Fruit fly (Drosophila melanogaster) whole organism, prepupa: ENCODE measurements around the gene Grip71.
A peak's percentile ranks its signal among the peaks of the same experiment; 100 is the strongest.

Source experiments
- Blimp-1 ChIP-seq: fragments of 200-800 bp; sonication (Bioruptor generic); optimal IDR thresholded peaks from 3 replicates; lab custom pipeline; 2017; ENCODE audit warnings: missing biosample characterization, missing genetic modification characterization, mild to moderate bottlenecking, moderate library complexity, missing genetic modification reagents
- CG10631 ChIP-seq: fragments of 200-800 bp; sonication (Bioruptor generic); optimal IDR thresholded peaks from 2 replicates; lab custom pipeline; 2016; ENCODE audit warnings: missing biosample characterization, missing genetic modification characterization
- CG10669 ChIP-seq: fragments of 200-800 bp; sonication (Bioruptor generic); optimal IDR thresholded peaks from 3 replicates; lab custom pipeline; 2018; ENCODE audit warnings: missing biosample characterization, mild to moderate bottlenecking, missing genetic modification characterization, moderate library complexity
- CG11294 ChIP-seq: fragments of 200-800 bp; sonication (Bioruptor generic); IDR thresholded peaks from 2 replicates; pipeline ENCODE4 v1.3.6; 2022; ENCODE audit warnings: missing biosample characterization, missing genetic modification characterization
- CG11762 ChIP-seq: fragments of 200-800 bp; sonication (Bioruptor generic); optimal IDR thresholded peaks from 3 replicates; lab custom pipeline; 2016; ENCODE audit warnings: missing biosample characterization, missing genetic modification characterization; ENCODE audit not compliant: insufficient read depth
- CG11902 ChIP-seq: fragments of 200-800 bp; sonication (Bioruptor generic); optimal IDR thresholded peaks from 3 replicates; lab custom pipeline; 2016; ENCODE audit warnings: missing biosample characterization, missing genetic modification characterization
- CG1621 ChIP-seq: fragments of 200-800 bp; sonication (Bioruptor generic); optimal IDR thresholded peaks from 3 replicates; lab custom pipeline; 2018; ENCODE audit warnings: missing biosample characterization, mild to moderate bottlenecking, missing genetic modification characterization
- CG16779 ChIP-seq: fragments of 200-800 bp; sonication (Bioruptor generic); optimal IDR thresholded peaks from 3 replicates; lab custom pipeline; 2017; ENCODE audit warnings: missing biosample characterization, mild to moderate bottlenecking, missing genetic modification characterization
- CG32006 ChIP-seq: fragments of 200-800 bp; sonication (Bioruptor generic); optimal IDR thresholded peaks from 3 replicates; lab custom pipeline; 2017; ENCODE audit warnings: missing biosample characterization, mild to moderate bottlenecking, missing genetic modification characterization
- CG34406 ChIP-seq: fragments of 200-800 bp; sonication (Bioruptor generic); optimal IDR thresholded peaks from 3 replicates; lab custom pipeline; 2016; ENCODE audit warnings: missing biosample characterization, missing genetic modification characterization
- CG3919 ChIP-seq: fragments of 200-800 bp; sonication (Bioruptor generic); optimal IDR thresholded peaks from 3 replicates; lab custom pipeline; 2016; ENCODE audit warnings: missing biosample characterization, missing genetic modification characterization
- CG4318 ChIP-seq: fragments of 200-800 bp; sonication (Bioruptor generic); optimal IDR thresholded peaks from 3 replicates; lab custom pipeline; 2017; ENCODE audit warnings: missing biosample characterization, mild to moderate bottlenecking, missing genetic modification characterization
- CG6163 ChIP-seq: fragments of 200-800 bp; sonication (Bioruptor generic); IDR thresholded peaks from 3 replicates; pipeline ENCODE4 v1.3.6; 2022; ENCODE audit warnings: missing biosample characterization, missing genetic modification characterization
- CG6792 ChIP-seq: fragments of 200-800 bp; sonication (Bioruptor generic); optimal IDR thresholded peaks from 3 replicates; lab custom pipeline; 2016; ENCODE audit warnings: missing biosample characterization, missing genetic modification characterization
- CG6854 ChIP-seq: fragments of 200-800 bp; sonication (Bioruptor generic); optimal IDR thresholded peaks from 2 replicates; lab custom pipeline; 2017; ENCODE audit warnings: missing biosample characterization, mild to moderate bottlenecking, missing genetic modification characterization
- CG7368 ChIP-seq: fragments of 200-800 bp; sonication (Bioruptor generic); optimal IDR thresholded peaks from 3 replicates; lab custom pipeline; 2016; ENCODE audit warnings: missing biosample characterization, missing genetic modification characterization
- CG8119 ChIP-seq: fragments of 200-800 bp; sonication (Bioruptor generic); IDR thresholded peaks from 3 replicates; pipeline ENCODE4 v1.3.6; 2022; ENCODE audit warnings: missing biosample characterization, missing genetic modification characterization
- CG8632 ChIP-seq: fragments of 200-800 bp; sonication (Bioruptor generic); optimal IDR thresholded peaks from 3 replicates; lab custom pipeline; 2016; ENCODE audit warnings: missing biosample characterization, missing genetic modification characterization
- CG9139 ChIP-seq: fragments of 200-800 bp; sonication (Bioruptor generic); optimal IDR thresholded peaks from 3 replicates; lab custom pipeline; 2017; ENCODE audit warnings: missing biosample characterization, mild to moderate bottlenecking, missing genetic modification characterization
- Eip75B ChIP-seq: fragments of 200-800 bp; sonication (Bioruptor generic); optimal IDR thresholded peaks from 3 replicates; lab custom pipeline; 2016; ENCODE audit warnings: missing biosample characterization, missing genetic modification characterization
- Eip78C ChIP-seq: fragments of 200-800 bp; sonication (Bioruptor generic); peaks from one replicate; lab custom pipeline; 2016; ENCODE audit warnings: missing biosample characterization, missing genetic modification characterization
- Ets21C ChIP-seq: fragments of 200-800 bp; sonication (Bioruptor generic); optimal IDR thresholded peaks from 3 replicates; lab custom pipeline; 2016; ENCODE audit warnings: missing biosample characterization, missing genetic modification characterization
- Gug ChIP-seq: fragments of 200-800 bp; sonication (Bioruptor generic); IDR thresholded peaks from 2 replicates; pipeline ENCODE4 v1.3.6; 2022; ENCODE audit warnings: missing biosample characterization, missing genetic modification characterization
- Hr38 ChIP-seq: sonication (Bioruptor generic); optimal IDR thresholded peaks from 2 replicates; lab custom pipeline; 2016; ENCODE audit warnings: missing biosample characterization, missing genetic modification characterization
- Hr4 ChIP-seq: fragments of 200-800 bp; sonication (Bioruptor generic); optimal IDR thresholded peaks from 3 replicates; lab custom pipeline; 2016; ENCODE audit warnings: missing biosample characterization, missing genetic modification characterization
- Lpt ChIP-seq: fragments of 200-800 bp; sonication (Bioruptor generic); optimal IDR thresholded peaks from 3 replicates; lab custom pipeline; 2016; ENCODE audit warnings: missing biosample characterization, missing genetic modification characterization
- Met ChIP-seq: fragments of 200-800 bp; sonication (Bioruptor generic); optimal IDR thresholded peaks from 3 replicates; lab custom pipeline; 2016; ENCODE audit warnings: missing biosample characterization, missing genetic modification characterization
- OdsH ChIP-seq: fragments of 200-800 bp; sonication (Bioruptor generic); optimal IDR thresholded peaks from 3 replicates; lab custom pipeline; 2016; ENCODE audit warnings: missing biosample characterization, missing genetic modification characterization
- Smox ChIP-seq: fragments of 200-800 bp; sonication (Bioruptor generic); optimal IDR thresholded peaks from 3 replicates; lab custom pipeline; 2016; ENCODE audit warnings: missing biosample characterization, missing genetic modification characterization
- Sox102F ChIP-seq: fragments of 200-800 bp; sonication (Bioruptor generic); optimal IDR thresholded peaks from 2 replicates; lab custom pipeline; 2016; ENCODE audit warnings: missing biosample characterization, mild to moderate bottlenecking, missing genetic modification characterization
- Sox15 ChIP-seq: fragments of 200-800 bp; sonication (Bioruptor generic); optimal IDR thresholded peaks from 3 replicates; lab custom pipeline; 2016; ENCODE audit warnings: missing biosample characterization, missing genetic modification characterization
- achi ChIP-seq: fragments of 200-800 bp; sonication (Bioruptor generic); optimal IDR thresholded peaks from 3 replicates; lab custom pipeline; 2016; ENCODE audit warnings: missing biosample characterization, missing genetic modification characterization
- acj6 ChIP-seq: fragments of 200-800 bp; sonication (Bioruptor generic); optimal IDR thresholded peaks from 3 replicates; lab custom pipeline; 2016; ENCODE audit warnings: missing biosample characterization, missing genetic modification characterization
- dac ChIP-seq: fragments of 200-800 bp; sonication (Bioruptor generic); optimal IDR thresholded peaks from 2 replicates; lab custom pipeline; 2017; ENCODE audit warnings: missing biosample characterization, mild to moderate bottlenecking, missing genetic modification characterization
- dsx ChIP-seq: fragments of 200-800 bp; optimal IDR thresholded peaks from 3 replicates; lab custom pipeline; 2019; ENCODE audit warnings: missing biosample characterization, mild to moderate bottlenecking, missing genetic modification characterization, moderate library complexity; ENCODE audit not compliant: poor library complexity, severe bottlenecking
- esn ChIP-seq: fragments of 200-800 bp; sonication (Bioruptor generic); optimal IDR thresholded peaks from 2 replicates; lab custom pipeline; 2016; ENCODE audit warnings: missing biosample characterization, mild to moderate bottlenecking, missing genetic modification characterization, moderate library complexity
- fd59A ChIP-seq: fragments of 200-800 bp; sonication (Bioruptor generic); optimal IDR thresholded peaks from 2 replicates; lab custom pipeline; 2017; ENCODE audit warnings: missing biosample characterization, mild to moderate bottlenecking, missing genetic modification characterization, missing genetic modification reagents
- fd85E ChIP-seq: fragments of 200-800 bp; sonication (Bioruptor generic); optimal IDR thresholded peaks from 3 replicates; lab custom pipeline; 2016; ENCODE audit warnings: missing biosample characterization, missing genetic modification characterization
- fkh ChIP-seq: fragments of 200-800 bp; sonication (Bioruptor generic); optimal IDR thresholded peaks from 3 replicates; lab custom pipeline; 2017; ENCODE audit warnings: missing biosample characterization, mild to moderate bottlenecking, missing genetic modification characterization, moderate library complexity
- lz ChIP-seq: fragments of 200-800 bp; sonication (Bioruptor generic); optimal IDR thresholded peaks from 3 replicates; lab custom pipeline; 2016; ENCODE audit warnings: missing biosample characterization, missing genetic modification characterization
- salr ChIP-seq, 2 experiments: fragments of 200-800 bp; sonication (Bioruptor generic); optimal IDR thresholded peaks; 3 replicates each; lab custom pipeline; 2016 to 2018; ENCODE audit warnings: missing biosample characterization in 2 of 2, missing genetic modification characterization in 2 of 2, mild to moderate bottlenecking in 1 of 2
- ss ChIP-seq, 2 experiments: fragments of 200-800 bp; sonication (Bioruptor generic); optimal IDR thresholded peaks; 2 replicates in 1 of 2; 3 replicates in 1 of 2; lab custom pipeline; 2017 to 2018; ENCODE audit warnings: mild to moderate bottlenecking in 2 of 2, missing biosample characterization in 2 of 2, missing genetic modification characterization in 2 of 2, moderate library complexity in 1 of 2
- svp ChIP-seq: fragments of 200-800 bp; sonication (Bioruptor generic); peaks from one replicate; lab custom pipeline; 2016; ENCODE audit warnings: missing biosample characterization, missing genetic modification characterization
- topi ChIP-seq: fragments of 200-800 bp; sonication (Bioruptor generic); optimal IDR thresholded peaks from 3 replicates; lab custom pipeline; 2016; ENCODE audit warnings: missing biosample characterization, missing genetic modification characterization
- vri ChIP-seq: fragments of 200-800 bp; sonication (Bioruptor generic); optimal IDR thresholded peaks from 3 replicates; lab custom pipeline; 2016; ENCODE audit warnings: missing biosample characterization, mild to moderate bottlenecking, missing genetic modification characterization

Grip71 gene

DNA sequence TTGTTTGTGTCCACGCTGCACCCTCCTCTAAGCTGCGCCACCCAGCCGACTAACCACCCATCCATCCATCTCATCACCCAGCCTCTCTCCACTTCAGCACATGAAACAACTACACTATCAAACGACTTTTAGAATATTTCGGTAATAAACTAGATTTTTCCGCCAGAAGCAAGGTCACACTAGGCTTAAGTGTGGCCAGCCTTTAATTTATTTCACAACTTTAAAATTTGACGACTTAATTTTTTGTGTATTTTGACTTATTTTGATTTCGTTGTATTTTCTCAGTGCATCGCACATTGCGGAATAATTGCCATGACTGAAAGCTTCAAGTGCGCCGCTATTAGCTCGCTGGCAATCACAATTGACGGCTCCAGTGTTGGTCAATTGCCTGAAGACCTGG is 16.2 kb downstream of the Grip71 start (continued):
- no peak for TF ChIP-seq CG6854 (GFP tag; lab: Kevin White, UChicago)
- peak; percentile 34 for TF ChIP-seq achi (GFP tag; lab: Kevin White, UChicago)
- TF ChIP-seq CG8119 (GFP tag; lab: Robert Waterston, UW), result peak; percentile 74
- no peak for TF ChIP-seq Smox
- TF ChIP-seq Blimp-1 (GFP tag; lab: Kevin White, UChicago), result no peak
- no peak for TF ChIP-seq dsx (GFP tag; lab: Kevin White, UChicago)
- TF ChIP-seq vri (GFP tag; lab: Kevin White, UChicago), result no peak
- no peak for TF ChIP-seq svp (GFP tag; lab: Kevin White, UChicago)
- no peak for TF ChIP-seq esn (GFP tag; lab: Kevin White, UChicago)
- TF ChIP-seq CG7368, result no peak
- TF ChIP-seq CG11294 (GFP tag; lab: Robert Waterston, UW), result peak; percentile 16; the same call in 1 of the 2 replicates

dm6 chr2L:18727986-18728385 is 19.3 kb downstream of the Grip71 start:
- TF ChIP-seq Hr38 (GFP tag; lab: Kevin White, UChicago) (no peak), Hr4 (peak; percentile 25)

DNA sequence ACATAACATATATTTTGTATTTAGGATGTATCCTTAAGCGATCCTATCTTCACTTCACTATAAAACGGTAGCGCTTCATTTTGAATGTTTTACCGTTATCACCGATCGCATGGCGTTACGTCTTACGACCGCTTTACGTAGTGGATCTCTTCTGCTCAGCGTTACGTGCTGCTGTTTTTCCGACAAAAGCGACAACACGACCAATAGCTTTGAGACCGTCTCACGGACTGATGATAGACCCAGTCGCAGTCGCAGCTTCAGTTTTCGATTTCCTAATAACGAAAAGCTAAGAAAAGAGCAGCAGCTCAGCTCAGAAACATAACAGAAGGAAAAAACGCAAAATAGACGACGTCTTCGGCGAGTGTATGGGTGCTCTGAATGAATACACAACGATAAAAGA is 23.6 kb downstream of the Grip71 start, which contains the start of gene CG10348:
Gene CG10348, minus strand, starts transcription at position 234 of the 400 bp plus-strand sequence.
- no peak for TF ChIP-seq dac
- no peak for TF ChIP-seq Eip75B
- no peak for TF ChIP-seq Hr4
- no peak for TF ChIP-seq fd59A (GFP tag; lab: Kevin White, UChicago)
- no peak for TF ChIP-seq Sox15 (GFP tag; lab: Kevin White, UChicago)
- no peak for TF ChIP-seq Sox102F (GFP tag; lab: Kevin White, UChicago)
- TF ChIP-seq CG16779 (tag; lab: Kevin White, UChicago), result no peak
- TF ChIP-seq salr (GFP tag; optimal IDR thresholded peaks at IDR 0.05; lab: Kevin White, UChicago), result no peak
- no peak for TF ChIP-seq Met (GFP tag; lab: Kevin White, UChicago)
- no peak for TF ChIP-seq CG11294 (GFP tag; lab: Robert Waterston, UW)
- TF ChIP-seq CG11762 (GFP tag; lab: Kevin White, UChicago), result no peak
- no peak for TF ChIP-seq CG9139
- TF ChIP-seq CG8632 (GFP tag; lab: Kevin White, UChicago), result no peak

- TF ChIP-seq CG7368 (peak; percentile 4), svp (GFP tag; lab: Kevin White, UChicago) (peak; percentile 77), CG11902 (no peak), Gug (no peak), acj6 (GFP tag; lab: Kevin White, UChicago) (no peak), fd85E (GFP tag; lab: Kevin White, UChicago) (no peak), Ets21C (no peak), lz (GFP tag; lab: Kevin White, UChicago) (no peak), CG4318 (GFP tag; lab: Kevin White, UChicago) (no peak), achi (GFP tag; lab: Kevin White, UChicago) (no peak), Lpt (GFP tag; lab: Kevin White, UChicago) (no peak), Met (GFP tag; lab: Kevin White, UChicago) (no peak), CG6792 (no peak), CG34406 (GFP tag; lab: Kevin White, UChicago) (no peak), CG32006 (GFP tag; lab: Kevin White, UChicago) (peak; percentile 49), Eip78C (GFP tag; lab: Kevin White, UChicago) (peak; percentile 54), CG10669 (GFP tag; lab: Kevin White, UChicago) (no peak), OdsH (GFP tag; lab: Kevin White, UChicago) (peak; percentile 27), esn (GFP tag; lab: Kevin White, UChicago) (peak; percentile 12), CG6163 (GFP tag; lab: Robert Waterston, UW) (no peak), ss (GFP tag; optimal IDR thresholded peaks at IDR 0.05; lab: Kevin White, UChicago) (peak; percentile 38 to 56), CG10631 (GFP tag; lab: Kevin White, UChicago) (no peak), CG3919 (GFP tag; lab: Kevin White, UChicago) (peak; percentile 42), topi (GFP tag; lab: Kevin White, UChicago) (peak; percentile 33), CG1621 (tag; lab: Kevin White, UChicago) (peak; percentile 31), fkh (no peak), CG11762 (GFP tag; lab: Kevin White, UChicago) (no peak), Blimp-1 (GFP tag; lab: Kevin White, UChicago) (no peak)
Measured at dm6 chr2L:18732760-18733530, 24.3 kb downstream of the Grip71 start.
